Worm (Caenorhabditis elegans) whole organism, early embryonic: Measurements from ENCODE around the gene Y67D8C.9.

Source experiments
- ama-1 ChIP-seq: fragments of 150-350 bp; optimal IDR thresholded peaks from 2 replicates; lab custom pipeline; 2014
- pes-1 ChIP-seq: fragments of 200-800 bp; sonication (Bioruptor generic); IDR thresholded peaks from 2 replicates; pipeline ENCODE4 v1.3.6; 2022; ENCODE audit warnings: missing genetic modification reagents, missing genetic modification characterization, missing compliant biosample characterization
- tra-4 ChIP-seq: sonication (generic microtip); optimal IDR thresholded peaks from 2 replicates; lab custom pipeline; 2017; ENCODE audit warnings: missing genetic modification characterization, missing compliant biosample characterization

DNA sequence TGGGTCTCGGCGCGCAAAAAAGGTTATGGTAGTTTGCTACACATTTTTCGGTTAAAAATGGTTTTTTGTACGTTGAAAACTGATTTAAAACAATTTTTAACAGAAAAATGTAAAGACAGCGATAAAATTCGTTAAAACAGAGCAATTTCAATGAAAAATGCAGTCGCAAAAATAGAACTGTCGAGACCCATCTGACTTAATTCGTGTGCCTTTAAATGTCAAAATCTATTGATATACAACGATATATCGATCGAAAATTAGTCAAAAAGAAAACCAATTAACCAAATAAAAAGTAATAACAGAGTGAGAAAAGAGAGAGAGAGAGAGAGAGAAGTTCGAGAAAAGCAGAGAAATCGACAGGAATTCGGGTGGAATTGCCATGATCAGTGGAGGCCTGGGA, 34.3 kb upstream of the Y67D8C.9 start:
- TF ChIP-seq pes-1 (no peak), tra-4 (tag; lab: Kevin White, UChicago) (no peak), ama-1 (lab: Kevin White, UChicago) (no peak)
